Fruit fly (Drosophila melanogaster): ENCODE data around the gene RhoGEF4.

The RhoGEF4 gene

DNA sequence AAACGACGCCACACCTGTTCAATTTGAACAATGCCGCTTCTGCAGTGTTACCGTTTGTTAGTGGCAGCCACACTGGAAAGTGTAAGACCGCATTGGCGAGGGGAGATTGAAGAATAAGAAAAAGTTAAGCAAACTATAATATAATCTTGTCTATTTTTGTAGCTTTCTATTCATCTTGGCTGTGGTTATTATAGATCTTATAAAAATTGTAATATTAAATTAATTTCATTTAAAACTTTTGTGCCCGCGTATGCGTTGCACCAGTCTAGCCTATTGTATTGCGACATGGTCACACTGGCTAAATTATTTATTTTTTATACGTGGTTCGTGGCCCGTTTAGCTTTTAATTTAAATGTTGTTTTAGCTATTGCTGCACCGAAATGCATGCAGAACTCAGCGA, at the start of gene RhoGEF4, which contains the start of gene Rint1:
TSS of gene RhoGEF4 (minus strand) at position 64 of the 400 bp plus-strand sequence.
TSS of gene Rint1 (plus strand) at position 272 of the 400 bp plus-strand sequence.
- TF ChIP-seq h (optimal IDR thresholded peaks at IDR 0.05) (no peak), psq (optimal IDR thresholded peaks at IDR 0.05) (no peak)

dm6 chr3L:7371290-7371689, 48.1 kb upstream of the RhoGEF4 start:
- TF ChIP-seq insv (optimal IDR thresholded peaks at IDR 0.05) (no peak), h (optimal IDR thresholded peaks at IDR 0.05) (no peak), ttk (optimal IDR thresholded peaks at IDR 0.05) (no peak), Sin3A (optimal IDR thresholded peaks at IDR 0.05) (no peak), Myc (optimal IDR thresholded peaks at IDR 0.05) (no peak), psq (optimal IDR thresholded peaks at IDR 0.05) (no peak)

dm6 chr3L:7370231-7370882, 47.1 kb upstream of the RhoGEF4 start:
- TF ChIP-seq Myc (optimal IDR thresholded peaks at IDR 0.05) (no peak), psq (optimal IDR thresholded peaks at IDR 0.05) (no peak), insv (optimal IDR thresholded peaks at IDR 0.05) (no peak), Sin3A (optimal IDR thresholded peaks at IDR 0.05) (no peak), ttk (optimal IDR thresholded peaks at IDR 0.05) (no peak), h (optimal IDR thresholded peaks at IDR 0.05) (no peak)

DNA sequence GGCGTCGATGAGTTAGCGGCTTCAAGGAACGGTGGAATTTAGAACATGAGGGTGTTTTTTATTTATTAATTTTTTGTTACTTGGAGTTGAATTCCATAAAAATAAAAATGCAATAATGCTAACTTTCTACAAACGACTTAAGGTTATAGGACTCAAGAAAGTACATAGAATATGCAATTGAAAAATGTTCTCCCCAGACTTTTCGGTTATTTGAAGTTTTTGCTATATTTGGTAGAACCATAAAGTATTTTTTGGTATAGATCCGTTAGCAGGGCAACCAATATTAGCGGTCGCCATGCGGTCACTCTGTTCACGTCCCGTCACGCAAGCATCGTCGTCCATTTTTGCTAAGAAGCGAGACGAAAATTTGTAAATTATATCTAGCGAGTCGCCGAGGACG, 46.3 kb upstream of the RhoGEF4 start, which contains the start of gene akirin:
TSS of gene akirin (plus strand) at position 301 of the 400 bp plus-strand sequence.
- TF ChIP-seq psq (optimal IDR thresholded peaks at IDR 0.05) (no peak), h (optimal IDR thresholded peaks at IDR 0.05) (no peak), ttk (optimal IDR thresholded peaks at IDR 0.05) (no peak), Sin3A (optimal IDR thresholded peaks at IDR 0.05) (no peak), Myc (optimal IDR thresholded peaks at IDR 0.05) (no peak), insv (optimal IDR thresholded peaks at IDR 0.05) (no peak)

DNA sequence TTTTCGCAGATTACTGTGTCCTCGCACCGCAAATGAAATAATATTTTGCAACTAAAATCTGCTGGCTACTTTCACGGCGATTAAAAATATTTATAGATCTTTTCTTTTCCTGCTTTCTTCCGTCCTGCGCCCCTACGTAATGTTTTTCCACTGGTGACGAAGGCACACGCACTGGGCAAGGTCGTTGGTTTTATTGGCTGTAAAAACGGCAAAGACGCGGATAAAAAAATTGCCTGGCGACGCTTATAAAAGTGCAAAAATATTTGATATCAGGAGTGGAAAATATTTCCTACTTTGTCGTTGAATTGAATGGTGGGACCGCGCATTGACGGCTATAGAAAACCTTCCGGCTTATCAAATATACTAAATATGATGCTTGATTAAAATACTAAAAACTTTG, 45.7 kb upstream of the RhoGEF4 start, which contains the start of gene Sh3beta:
TSS of gene Sh3beta (minus strand) at position 327 of the 400 bp plus-strand sequence.
- no peak for TF ChIP-seq insv (optimal IDR thresholded peaks at IDR 0.05)
- no peak for TF ChIP-seq ttk (optimal IDR thresholded peaks at IDR 0.05)
- no peak for TF ChIP-seq Myc (optimal IDR thresholded peaks at IDR 0.05)
- no peak for TF ChIP-seq h (optimal IDR thresholded peaks at IDR 0.05)
- no peak for TF ChIP-seq psq (optimal IDR thresholded peaks at IDR 0.05)
- TF ChIP-seq Sin3A (optimal IDR thresholded peaks at IDR 0.05): no peak

dm6 chr3L:7367798-7368678, 44.8 kb upstream of the RhoGEF4 start:
- TF ChIP-seq h (optimal IDR thresholded peaks at IDR 0.05) (no peak), ttk (optimal IDR thresholded peaks at IDR 0.05) (no peak), psq (optimal IDR thresholded peaks at IDR 0.05) (no peak), insv (optimal IDR thresholded peaks at IDR 0.05) (no peak), Myc (optimal IDR thresholded peaks at IDR 0.05) (no peak), Sin3A (optimal IDR thresholded peaks at IDR 0.05) (no peak)

dm6 chr3L:7364717-7365278, 41.6 kb upstream of the RhoGEF4 start:
- TF ChIP-seq ttk (optimal IDR thresholded peaks at IDR 0.05) (no peak), h (optimal IDR thresholded peaks at IDR 0.05) (no peak), insv (optimal IDR thresholded peaks at IDR 0.05) (no peak), Sin3A (optimal IDR thresholded peaks at IDR 0.05) (no peak), psq (optimal IDR thresholded peaks at IDR 0.05) (no peak), Myc (optimal IDR thresholded peaks at IDR 0.05) (no peak)

DNA sequence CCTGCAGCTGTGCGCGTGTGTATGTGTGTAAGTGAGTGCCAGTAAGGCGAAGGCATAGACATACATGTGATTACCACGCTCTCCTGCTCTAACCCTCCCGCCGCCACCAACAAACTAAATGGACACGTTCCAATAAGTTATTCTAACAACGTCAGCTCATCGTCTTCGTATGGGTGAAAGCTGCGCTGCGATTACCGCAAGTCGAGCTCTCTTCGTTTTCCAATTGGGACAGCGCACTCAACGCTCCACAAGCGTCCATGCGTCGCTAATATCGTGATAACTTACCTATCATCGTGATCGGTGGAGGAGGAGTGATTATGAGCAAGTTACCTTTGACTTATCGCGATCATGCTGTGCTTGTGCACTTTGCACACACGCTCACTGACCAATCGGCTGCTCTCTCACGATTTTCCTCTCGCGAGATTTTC, 37.9 kb upstream of the RhoGEF4 start:
- TF ChIP-seq Myc (optimal IDR thresholded peaks at IDR 0.05) (no peak), psq (optimal IDR thresholded peaks at IDR 0.05) (no peak), insv (optimal IDR thresholded peaks at IDR 0.05) (no peak), ttk (optimal IDR thresholded peaks at IDR 0.05) (no peak), h (optimal IDR thresholded peaks at IDR 0.05) (no peak), Sin3A (optimal IDR thresholded peaks at IDR 0.05) (no peak)

DNA sequence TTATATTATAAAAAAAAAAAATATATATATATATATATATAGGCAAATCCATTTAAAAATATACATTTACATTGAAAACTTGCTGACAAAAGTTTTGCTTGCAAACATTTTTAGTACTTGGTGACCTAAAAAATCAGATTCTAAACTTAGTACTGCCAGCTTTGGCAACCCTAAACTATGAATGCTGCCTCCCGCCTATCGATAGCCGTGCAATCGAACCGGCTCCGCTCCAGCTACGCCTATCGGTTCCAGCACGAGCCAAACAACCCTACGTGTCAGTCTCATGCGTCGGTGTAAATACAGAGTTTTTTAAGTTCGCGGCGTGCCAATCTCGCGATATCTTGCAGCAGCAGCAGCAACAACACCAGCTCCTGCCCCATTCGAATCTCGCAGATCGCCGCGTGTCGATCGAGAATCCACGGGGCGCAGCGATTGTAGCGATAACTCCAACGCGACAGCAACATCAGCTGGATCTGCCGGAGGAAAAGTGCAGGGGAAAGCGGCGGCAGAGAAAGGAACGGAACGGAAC, 37.2 kb upstream of the RhoGEF4 start, which contains the start of gene Sec63:
TSS of gene Sec63 (plus strand) at position 238 of the 529 bp plus-strand sequence.
- no peak for TF ChIP-seq Myc (optimal IDR thresholded peaks at IDR 0.05)
- no peak for TF ChIP-seq h (optimal IDR thresholded peaks at IDR 0.05)
- TF ChIP-seq psq (optimal IDR thresholded peaks at IDR 0.05): no peak
- TF ChIP-seq insv (optimal IDR thresholded peaks at IDR 0.05): no peak
- no peak for TF ChIP-seq ttk (optimal IDR thresholded peaks at IDR 0.05)
- TF ChIP-seq Sin3A (optimal IDR thresholded peaks at IDR 0.05): no peak

dm6 chr3L:7359827-7360323, 36.7 kb upstream of the RhoGEF4 start, which contains the start of gene pst:
Gene pst (minus strand): TSS chr3L:7360263.
- TF ChIP-seq ttk (optimal IDR thresholded peaks at IDR 0.05) (no peak), Sin3A (optimal IDR thresholded peaks at IDR 0.05) (no peak), h (optimal IDR thresholded peaks at IDR 0.05) (no peak), psq (optimal IDR thresholded peaks at IDR 0.05) (no peak)

- TF ChIP-seq Myc (optimal IDR thresholded peaks at IDR 0.05) (no peak), insv (optimal IDR thresholded peaks at IDR 0.05) (no peak), ttk (optimal IDR thresholded peaks at IDR 0.05) (no peak), Sin3A (optimal IDR thresholded peaks at IDR 0.05) (no peak), psq (optimal IDR thresholded peaks at IDR 0.05) (no peak), h (optimal IDR thresholded peaks at IDR 0.05) (no peak)
Observed at dm6 chr3L:7356386-7357117, 33.3 kb upstream of the RhoGEF4 start, which contains the start of gene CTCF. Gene CTCF (minus strand): TSS chr3L:7356713.

Data from Kc167 (cell line).